Worm (Caenorhabditis elegans) whole organism, L4 larva: ENCODE data around the gene Y43F8C.3.

ENCODE experiments used
- D1046.2 ChIP-seq: fragments of 200-800 bp; sonication (Bioruptor generic); IDR thresholded peaks from 2 replicates; pipeline ENCODE4 v1.3.6; 2022; ENCODE audit warnings: missing genetic modification characterization, missing compliant biosample characterization
- F26F4.8 ChIP-seq: fragments of 200-800 bp; sonication (Bioruptor generic); conservative IDR thresholded peaks from 2 replicates; pipeline ENCODE4 v1.3.6; 2022; ENCODE audit warnings: missing genetic modification characterization, missing compliant biosample characterization
- F37D6.2 ChIP-seq: sonication (generic microtip); optimal IDR thresholded peaks from 2 replicates; lab custom pipeline; 2016; ENCODE audit warnings: mild to moderate bottlenecking, missing genetic modification characterization, missing compliant biosample characterization
- F44E2.7 ChIP-seq: fragments of 200-800 bp; sonication (Bioruptor generic); IDR thresholded peaks from 2 replicates; pipeline ENCODE4 v2.1.2; 2022; ENCODE audit warnings: missing genetic modification characterization, missing compliant biosample characterization
- F49E8.2 ChIP-seq: sonication (generic microtip); optimal IDR thresholded peaks from 2 replicates; lab custom pipeline; 2016; ENCODE audit warnings: missing compliant biosample characterization, mild to moderate bottlenecking, missing genetic modification characterization, borderline replicate concordance
- T26A8.4 ChIP-seq: fragments of 200-800 bp; sonication (Bioruptor generic); IDR thresholded peaks from 2 replicates; pipeline ENCODE4 v1.3.6; 2022; ENCODE audit warnings: missing genetic modification characterization, missing compliant biosample characterization
- Y105C5A.15 ChIP-seq: fragments of 200-800 bp; sonication (Bioruptor generic); IDR thresholded peaks from 2 replicates; pipeline ENCODE4 v1.3.6; 2022; ENCODE audit warnings: missing genetic modification characterization, missing compliant biosample characterization
- Y48G9A.11 ChIP-seq: fragments of 200-800 bp; sonication (Bioruptor generic); IDR thresholded peaks from 2 replicates; pipeline ENCODE4 v1.3.6; 2022; ENCODE audit warnings: missing genetic modification reagents, missing genetic modification characterization, missing compliant biosample characterization
- Y5F2A.4 ChIP-seq: fragments of 200-800 bp; sonication (Bioruptor generic); optimal IDR thresholded peaks from 2 replicates; lab custom pipeline; 2018; ENCODE audit warnings: mild to moderate bottlenecking, missing genetic modification characterization, missing compliant biosample characterization
- ZK546.5 ChIP-seq, 2 experiments: sonication (generic microtip); optimal IDR thresholded peaks; 2 replicates each; lab custom pipeline; 2017; ENCODE audit warnings: missing biosample characterization in 2 of 2, missing genetic modification characterization in 2 of 2
- aha-1 ChIP-seq: fragments of 150-350 bp; peaks from one replicate; lab custom pipeline; 2014; ENCODE audit warnings: missing biosample characterization, missing genetic modification characterization
- aly-2 ChIP-seq: sonication (generic microtip); optimal IDR thresholded peaks from 2 replicates; lab custom pipeline; 2018; ENCODE audit warnings: missing biosample characterization, missing genetic modification characterization
- ceh-20 ChIP-seq: fragments of 200-800 bp; sonication (Bioruptor generic); IDR thresholded peaks from 2 replicates; pipeline ENCODE4 v1.3.6; 2022; ENCODE audit warnings: missing genetic modification reagents, missing genetic modification characterization, missing compliant biosample characterization
- ceh-44 ChIP-seq: fragments of 200-800 bp; sonication (Bioruptor generic); IDR thresholded peaks from 2 replicates; pipeline ENCODE4 v1.3.6; 2022; ENCODE audit warnings: missing genetic modification reagents, missing genetic modification characterization, missing compliant biosample characterization
- ceh-82 ChIP-seq: sonication (generic microtip); optimal IDR thresholded peaks from 2 replicates; lab custom pipeline; 2017; ENCODE audit warnings: missing biosample characterization, missing genetic modification characterization
- ces-1 ChIP-seq: fragments of 150-350 bp; sonication (generic microtip); optimal IDR thresholded peaks from 4 replicates; lab custom pipeline; 2014; ENCODE audit warnings: missing biosample characterization, missing genetic modification reagents, missing genetic modification characterization
- cey-2 ChIP-seq: sonication (generic microtip); optimal IDR thresholded peaks from 3 replicates; lab custom pipeline; 2017; ENCODE audit warnings: missing genetic modification characterization, mild to moderate bottlenecking, missing compliant biosample characterization, antibody characterized with exemption, borderline replicate concordance; ENCODE audit not compliant: insufficient read depth
- ctbp-1 ChIP-seq: fragments of 200-800 bp; sonication (Bioruptor generic); IDR thresholded peaks from 2 replicates; pipeline ENCODE4 v1.3.6; 2022; ENCODE audit warnings: missing genetic modification reagents, missing genetic modification characterization, missing compliant biosample characterization
- daf-19 ChIP-seq: fragments of 200-800 bp; sonication (Bioruptor generic); conservative IDR thresholded peaks from 2 replicates; pipeline ENCODE4 v1.3.6; 2022; ENCODE audit warnings: missing genetic modification characterization, missing compliant biosample characterization
- daf-8 ChIP-seq: fragments of 200-800 bp; sonication (Bioruptor generic); IDR thresholded peaks from 2 replicates; pipeline ENCODE4 v1.3.6; 2022; ENCODE audit warnings: missing genetic modification characterization, missing compliant biosample characterization
- dmd-8 ChIP-seq: fragments of 200-800 bp; sonication (Bioruptor generic); IDR thresholded peaks from 2 replicates; pipeline ENCODE4 v1.3.6; 2022; ENCODE audit warnings: missing genetic modification characterization, missing compliant biosample characterization
- dmd-9 ChIP-seq: fragments of 200-800 bp; sonication (Bioruptor generic); IDR thresholded peaks from 2 replicates; pipeline ENCODE4 v1.3.6; 2022; ENCODE audit warnings: missing genetic modification reagents, missing genetic modification characterization, missing compliant biosample characterization
- dve-1 ChIP-seq: sonication (generic microtip); optimal IDR thresholded peaks from 2 replicates; lab custom pipeline; 2017; ENCODE audit warnings: antibody characterized with exemption, mild to moderate bottlenecking, missing genetic modification characterization, missing compliant biosample characterization; ENCODE audit not compliant: insufficient read depth
- fkh-10 ChIP-seq: fragments of 150-350 bp; optimal IDR thresholded peaks from 2 replicates; lab custom pipeline; 2014; ENCODE audit warnings: missing biosample characterization, missing genetic modification reagents, missing genetic modification characterization
- fos-1 ChIP-seq: fragments of 150-350 bp; optimal IDR thresholded peaks from 2 replicates; lab custom pipeline; 2014; ENCODE audit warnings: missing biosample characterization, missing genetic modification characterization
- gei-8 ChIP-seq: fragments of 200-800 bp; sonication (Bioruptor generic); optimal IDR thresholded peaks from 2 replicates; lab custom pipeline; 2018; ENCODE audit warnings: mild to moderate bottlenecking, missing genetic modification characterization, missing compliant biosample characterization
- hif-1 ChIP-seq, 2 experiments: sonication (generic microtip); optimal IDR thresholded peaks; 2 replicates each; lab custom pipeline; 2016 to 2017; ENCODE audit warnings: missing compliant biosample characterization in 2 of 2, missing genetic modification characterization in 2 of 2, missing genetic modification reagents in 2 of 2, missing genotype in 2 of 2, mild to moderate bottlenecking in 1 of 2
- hlh-11 ChIP-seq: fragments of 200-800 bp; sonication (Bioruptor generic); optimal IDR thresholded peaks from 2 replicates; lab custom pipeline; 2018; ENCODE audit warnings: mild to moderate bottlenecking, missing genetic modification characterization, missing compliant biosample characterization
- hlh-30 ChIP-seq: sonication (generic microtip); optimal IDR thresholded peaks from 2 replicates; lab custom pipeline; 2017; ENCODE audit warnings: antibody characterized with exemption, mild to moderate bottlenecking, missing genetic modification characterization, missing compliant biosample characterization; ENCODE audit not compliant: insufficient read depth
- hmg-1.1 ChIP-seq: fragments of 200-800 bp; sonication (Bioruptor generic); IDR thresholded peaks from 2 replicates; pipeline ENCODE4 v1.3.6; 2022; ENCODE audit warnings: missing genetic modification reagents, missing genetic modification characterization, missing compliant biosample characterization
- lin-1 ChIP-seq: fragments of 200-800 bp; sonication (Bioruptor generic); IDR thresholded peaks from 2 replicates; pipeline ENCODE4 v1.3.6; 2022; ENCODE audit warnings: missing genetic modification reagents, missing genetic modification characterization, missing compliant biosample characterization
- lin-13 ChIP-seq: fragments of 150-350 bp; optimal IDR thresholded peaks from 2 replicates; lab custom pipeline; 2014; ENCODE audit warnings: missing biosample characterization, missing genetic modification reagents, missing genetic modification characterization
- lin-38 ChIP-seq: fragments of 200-800 bp; sonication (Bioruptor generic); IDR thresholded peaks from 2 replicates; pipeline ENCODE4 v1.3.6; 2022; ENCODE audit warnings: missing genetic modification reagents, missing genetic modification characterization, missing compliant biosample characterization
- lsy-2 ChIP-seq, 2 experiments: fragments of 150-350 bp in 1 of 2; sonication (generic microtip) in 1 of 2; optimal IDR thresholded peaks; 2 replicates each; lab custom pipeline; 2014 to 2017; ENCODE audit warnings: missing biosample characterization in 2 of 2, missing genetic modification characterization in 2 of 2
- mxl-2 ChIP-seq: fragments of 200-800 bp; sonication (Bioruptor generic); conservative IDR thresholded peaks from 2 replicates; pipeline ENCODE4 v1.3.6; 2022; ENCODE audit warnings: missing genetic modification reagents, missing genetic modification characterization, missing compliant biosample characterization
- nhr-10 ChIP-seq: fragments of 150-350 bp; optimal IDR thresholded peaks from 2 replicates; lab custom pipeline; 2014; ENCODE audit warnings: missing biosample characterization, missing genetic modification characterization
- nhr-102 ChIP-seq: sonication (generic microtip); optimal IDR thresholded peaks from 2 replicates; lab custom pipeline; 2016; ENCODE audit warnings: mild to moderate bottlenecking, missing genetic modification characterization, moderate library complexity, missing compliant biosample characterization
- nhr-11 ChIP-seq: fragments of 150-350 bp; optimal IDR thresholded peaks from 2 replicates; lab custom pipeline; 2014; ENCODE audit warnings: missing biosample characterization, missing genetic modification characterization
- nhr-237 ChIP-seq: sonication (generic microtip); optimal IDR thresholded peaks from 2 replicates; lab custom pipeline; 2017; ENCODE audit warnings: missing biosample characterization, missing genetic modification characterization
- nhr-77 ChIP-seq: fragments of 150-350 bp; optimal IDR thresholded peaks from 2 replicates; lab custom pipeline; 2014; ENCODE audit warnings: missing biosample characterization, missing genetic modification characterization
- php-3 ChIP-seq: fragments of 200-800 bp; sonication (Bioruptor generic); IDR thresholded peaks from 2 replicates; pipeline ENCODE4 v1.3.6; 2022; ENCODE audit warnings: missing genetic modification reagents, missing genetic modification characterization, missing compliant biosample characterization
- set-16 ChIP-seq: fragments of 200-800 bp; sonication (Bioruptor generic); IDR thresholded peaks from 2 replicates; pipeline ENCODE4 v1.3.6; 2022; ENCODE audit warnings: missing genetic modification reagents, missing genetic modification characterization, missing compliant biosample characterization
- skn-1 ChIP-seq: fragments of 150-350 bp; optimal IDR thresholded peaks from 2 replicates; lab custom pipeline; 2014; ENCODE audit warnings: missing biosample characterization, missing genetic modification characterization
- snpc-4 ChIP-seq: fragments of 150-350 bp; optimal IDR thresholded peaks from 2 replicates; lab custom pipeline; 2014; ENCODE audit warnings: missing biosample characterization, missing genetic modification characterization
- tag-97 ChIP-seq: fragments of 200-800 bp; sonication (Bioruptor generic); IDR thresholded peaks from 2 replicates; pipeline ENCODE4 v1.3.6; 2022; ENCODE audit warnings: missing genetic modification characterization, missing compliant biosample characterization
- unc-62 ChIP-seq, 3 experiments: fragments of 150-350 bp in 1 of 3; sonication (generic microtip); optimal IDR thresholded peaks in 2 of 3; peaks in 1 of 3; 1 replicate in 1 of 3; 2 replicates in 2 of 3; lab custom pipeline; 2014 to 2017; ENCODE audit warnings: missing biosample characterization in 3 of 3, missing genetic modification characterization in 3 of 3, missing genetic modification reagents in 3 of 3, missing genotype in 1 of 3
- vab-7 ChIP-seq: fragments of 200-800 bp; sonication (Bioruptor generic); IDR thresholded peaks from 2 replicates; pipeline ENCODE4 v1.3.6; 2022; ENCODE audit warnings: missing genetic modification reagents, missing genetic modification characterization, missing compliant biosample characterization
- zfp-2 ChIP-seq: sonication (generic microtip); optimal IDR thresholded peaks from 2 replicates; lab custom pipeline; 2016; ENCODE audit warnings: mild to moderate bottlenecking, missing genetic modification characterization, missing compliant biosample characterization
- zip-11 ChIP-seq: fragments of 200-800 bp; sonication (Bioruptor generic); IDR thresholded peaks from 2 replicates; pipeline ENCODE4 v1.3.6; 2022; ENCODE audit warnings: missing genetic modification characterization, missing compliant biosample characterization
- ztf-11 ChIP-seq: fragments of 150-350 bp; optimal IDR thresholded peaks from 2 replicates; lab custom pipeline; 2014; ENCODE audit warnings: missing biosample characterization, missing genetic modification characterization
- ztf-7 ChIP-seq: fragments of 150-350 bp; optimal IDR thresholded peaks from 2 replicates; lab custom pipeline; 2014; ENCODE audit warnings: missing biosample characterization, missing genetic modification characterization

Y43F8C.3 gene

ce11 chrV:19643015-19643414 is 20.6 kb upstream of the Y43F8C.3 start (continued):
- TF ChIP-seq hmg-1.1 (GFP tag; lab: Robert Waterston, UW) (peak; percentile 96), dmd-8 (peak; percentile 98), ces-1 (GFP tag; lab: Kevin White, UChicago) (no peak), F44E2.7 (GFP tag; lab: Robert Waterston, UW) (peak; percentile 99), ztf-7 (peak; percentile 54), nhr-237 (tag; lab: Kevin White, UChicago) (no peak), nhr-10 (tag; lab: Kevin White, UChicago) (no peak), hlh-30 (tag; lab: Kevin White, UChicago) (peak; percentile 68), D1046.2 (GFP tag; lab: Robert Waterston, UW) (peak; percentile 94), aha-1 (tag; lab: Kevin White, UChicago) (peak; percentile 97), zfp-2 (tag; lab: Kevin White, UChicago) (peak; percentile 75), F37D6.2 (tag; lab: Kevin White, UChicago) (peak; percentile 83), ceh-44 (GFP tag; lab: Robert Waterston, UW) (peak; percentile 97), mxl-2 (GFP tag; lab: Robert Waterston, UW) (peak; percentile 87), gei-8 (peak; percentile 86), fkh-10 (GFP tag; lab: Kevin White, UChicago) (no peak), lin-1 (GFP tag; lab: Robert Waterston, UW) (peak; percentile 87), hif-1 (tag; optimal IDR thresholded peaks at IDR 0.05; lab: Kevin White, UChicago) (peak; percentile 21 to 68), daf-8 (GFP tag; lab: Robert Waterston, UW) (peak; percentile 78; the same call in 1 of the 2 replicates), F26F4.8 (GFP tag; lab: Robert Waterston, UW) (peak; percentile 99), F49E8.2 (tag; lab: Kevin White, UChicago) (peak; percentile 95), vab-7 (GFP tag; lab: Robert Waterston, UW) (peak; percentile 90), ceh-20 (GFP tag; lab: Robert Waterston, UW) (peak; percentile 89), T26A8.4 (GFP tag; lab: Robert Waterston, UW) (peak; percentile 95), ZK546.5 (tag; optimal IDR thresholded peaks at IDR 0.05; lab: Kevin White, UChicago) (no peak), php-3 (peak; percentile 82), dmd-9 (GFP tag; lab: Robert Waterston, UW) (peak; percentile 89), tag-97 (GFP tag; lab: Robert Waterston, UW) (0 out of 2 replicates have a peak, but pooled peaks have one; percentile 11), snpc-4 (tag; lab: Kevin White, UChicago) (no peak), nhr-102 (tag; lab: Kevin White, UChicago) (peak; percentile 90), Y48G9A.11 (GFP tag; lab: Robert Waterston, UW) (peak; percentile 92), skn-1 (no peak), nhr-11 (tag; lab: Kevin White, UChicago) (peak; percentile 70), aly-2 (tag; lab: Kevin White, UChicago) (no peak), daf-19 (GFP tag; lab: Robert Waterston, UW) (no peak), zip-11 (GFP tag; lab: Robert Waterston, UW) (peak; percentile 87), unc-62 (GFP tag; optimal IDR thresholded peaks at IDR 0.05 in 1 of 2; lab: Kevin White, UChicago) (peak in 1 of 2 experiments; percentile 84), unc-62 (tag; optimal IDR thresholded peaks at IDR 0.05; lab: Kevin White, UChicago) (no peak), lin-38 (peak; percentile 89), Y105C5A.15 (GFP tag; lab: Robert Waterston, UW) (peak; percentile 97), dve-1 (peak; percentile 91), cey-2 (tag; lab: Kevin White, UChicago) (no peak), lsy-2 (tag; optimal IDR thresholded peaks at IDR 0.05; lab: Kevin White, UChicago) (peak; percentile 11 to 90), lin-13 (peak; percentile 93), nhr-77 (tag; lab: Kevin White, UChicago) (peak; percentile 6), set-16 (peak; percentile 81), Y5F2A.4 (peak; percentile 93), hlh-11 (tag; lab: Kevin White, UChicago) (peak; percentile 79), ceh-82 (tag; lab: Kevin White, UChicago) (no peak), ztf-11 (tag; lab: Kevin White, UChicago) (no peak), fos-1 (no peak), ctbp-1 (peak; percentile 93)
